Worm (Caenorhabditis elegans): ENCODE results near the gene C29E4.13.

DNA sequence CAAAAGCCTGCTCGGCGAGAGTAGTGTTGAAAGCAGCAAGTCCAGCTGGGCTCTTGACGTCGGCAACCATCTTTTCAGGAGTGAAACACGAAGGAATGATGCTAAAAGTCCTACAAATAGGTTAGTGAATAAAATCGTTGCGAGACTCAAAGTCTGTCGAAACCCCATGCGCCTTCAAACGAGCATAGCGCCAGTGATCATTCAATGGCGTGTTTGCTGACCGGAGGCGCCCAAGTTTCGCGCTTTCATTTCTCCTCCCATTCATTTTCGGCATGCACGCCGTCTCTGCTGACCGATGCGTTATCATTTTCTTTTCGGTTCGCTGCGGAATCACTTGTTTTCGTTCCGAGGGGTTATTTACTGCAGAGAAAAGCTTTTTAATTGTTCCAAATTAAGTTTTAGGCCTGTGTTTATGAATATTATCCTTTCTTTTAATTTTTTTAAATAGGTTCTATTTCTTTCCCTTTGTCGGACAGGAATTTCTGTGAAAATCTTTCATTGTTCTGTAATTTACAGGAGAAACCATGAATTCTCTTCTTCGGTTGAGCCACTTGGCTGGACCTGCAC is 44.8 kb upstream of the C29E4.13 start, which contains the start of the genes eef-1B.1 and aco-2:
- no peak for TF ChIP-seq aly-1 (tag; optimal IDR thresholded peaks at IDR 0.05)
- no peak for TF ChIP-seq flt-1 (GFP tag; IDR thresholded peaks at IDR 0.05)
- no peak for TF ChIP-seq pes-1 (GFP tag; IDR thresholded peaks at IDR 0.05)
- no peak for TF ChIP-seq ets-7 (tag; optimal IDR thresholded peaks at IDR 0.05)
- no peak for TF ChIP-seq ceh-36 (tag; optimal IDR thresholded peaks at IDR 0.05)
- TF ChIP-seq ama-1 (optimal IDR thresholded peaks at IDR 0.05): no peak
- no peak for TF ChIP-seq B0310.2 (tag; optimal IDR thresholded peaks at IDR 0.05)
- no peak for TF ChIP-seq tbx-37 (GFP tag; conservative IDR thresholded peaks at IDR 0.05)
- no peak for TF ChIP-seq scrt-1 (GFP tag; IDR thresholded peaks at IDR 0.05)
- no peak for TF ChIP-seq ceh-13 (GFP tag; optimal IDR thresholded peaks at IDR 0.05)
- no peak for TF ChIP-seq sea-1 (GFP tag; conservative IDR thresholded peaks at IDR 0.05)
- TF ChIP-seq hnd-1 (tag; optimal IDR thresholded peaks at IDR 0.05): no peak
- TF ChIP-seq tra-4 (tag; optimal IDR thresholded peaks at IDR 0.05): no peak
